Worm (Caenorhabditis elegans): Measurements from ENCODE around the gene hrpl-1.
A peak's percentile ranks its signal among the peaks of the same experiment; 100 is the strongest.

The hrpl-1 gene

DNA sequence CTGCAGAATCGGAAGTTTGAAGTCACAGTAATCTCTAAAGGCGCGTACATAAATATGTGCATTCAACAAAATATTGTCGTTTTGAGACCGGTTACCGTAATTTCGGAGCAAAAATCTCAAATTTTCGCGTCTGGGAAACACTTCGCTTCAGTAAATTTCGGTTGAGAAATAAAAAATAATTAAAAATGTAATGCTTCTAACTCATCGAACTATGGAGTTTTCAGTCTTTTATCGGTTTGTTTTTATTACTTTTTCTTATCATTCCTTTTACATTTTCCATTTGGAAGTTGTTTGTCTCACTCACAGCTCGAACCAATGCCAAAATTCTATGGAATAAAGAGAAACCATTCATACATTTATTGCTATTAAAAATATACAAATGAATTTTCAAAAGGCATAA lies 10.3 kb upstream of the hrpl-1 start (continued):
- 0 out of 2 replicates have a peak, but pooled peaks have one; percentile 3 for TF ChIP-seq dmd-9 (GFP tag; IDR thresholded peaks at IDR 0.05)
- TF ChIP-seq Y105C5A.15 (GFP tag; IDR thresholded peaks at IDR 0.05), result no peak
- no peak for TF ChIP-seq unc-62 (GFP tag; optimal IDR thresholded peaks at IDR 0.05 in 1 of 2)
- no peak for TF ChIP-seq unc-62 (tag; optimal IDR thresholded peaks at IDR 0.05)
- TF ChIP-seq ama-1 (optimal IDR thresholded peaks at IDR 0.05), result peak; percentile 12
- TF ChIP-seq T26A8.4 (GFP tag; IDR thresholded peaks at IDR 0.05), result peak; percentile 79
- no peak for TF ChIP-seq ces-1 (GFP tag; optimal IDR thresholded peaks at IDR 0.05)
- TF ChIP-seq ztf-11 (tag; optimal IDR thresholded peaks at IDR 0.05), result no peak
- no peak for TF ChIP-seq nhr-6 (tag; optimal IDR thresholded peaks at IDR 0.05)
- TF ChIP-seq fos-1 (tag; optimal IDR thresholded peaks at IDR 0.05), result no peak
- TF ChIP-seq F44E2.7 (GFP tag; IDR thresholded peaks at IDR 0.05), result no peak
- TF ChIP-seq dve-1 (tag; optimal IDR thresholded peaks at IDR 0.05; ENCODE audit: insufficient read depth), result peak; percentile 88
- TF ChIP-seq spr-3 (GFP tag; optimal IDR thresholded peaks at IDR 0.05), result no peak
- no peak for TF ChIP-seq lir-3 (tag; optimal IDR thresholded peaks at IDR 0.05)
- no peak for TF ChIP-seq zag-1 (tag; optimal IDR thresholded peaks at IDR 0.05)
- 0 out of 2 replicates have a peak, but pooled peaks have one; percentile 45 for TF ChIP-seq Y48G9A.11 (GFP tag; IDR thresholded peaks at IDR 0.05)
- no peak for TF ChIP-seq tra-1 (GFP tag; IDR thresholded peaks at IDR 0.05)
- peak; percentile 93 for TF ChIP-seq zfp-3 (GFP tag; conservative IDR thresholded peaks at IDR 0.05)
- TF ChIP-seq snpc-4 (tag; optimal IDR thresholded peaks at IDR 0.05), result no peak
- no peak for TF ChIP-seq ceh-28 (tag; optimal IDR thresholded peaks at IDR 0.05)
- no peak for TF ChIP-seq lin-15B (tag; optimal IDR thresholded peaks at IDR 0.05)
- TF ChIP-seq R02D3.7 (tag; optimal IDR thresholded peaks at IDR 0.05), result no peak
- TF ChIP-seq nhr-237 (tag; optimal IDR thresholded peaks at IDR 0.05), result no peak
- peak; percentile 8 for TF ChIP-seq nhr-76 (tag; optimal IDR thresholded peaks at IDR 0.05)
- TF ChIP-seq ctbp-1 (GFP tag; IDR thresholded peaks at IDR 0.05), result no peak
- TF ChIP-seq ceh-62 (tag; optimal IDR thresholded peaks at IDR 0.05), result no peak
- TF ChIP-seq lim-7 (GFP tag; IDR thresholded peaks at IDR 0.05), result no peak
- TF ChIP-seq T20F7.1 (GFP tag; optimal IDR thresholded peaks at IDR 0.05), result peak; percentile 69
- peak; percentile 42 for TF ChIP-seq mes-2 (tag; optimal IDR thresholded peaks at IDR 0.05; ENCODE audit: poor library complexity, severe bottlenecking)
- peak; percentile 85 for TF ChIP-seq php-3 (GFP tag; IDR thresholded peaks at IDR 0.05)
- TF ChIP-seq lin-13 (GFP tag; optimal IDR thresholded peaks at IDR 0.05), result no peak
- TF ChIP-seq ceh-20 (GFP tag; IDR thresholded peaks at IDR 0.05), result 0 out of 2 replicates have a peak, but pooled peaks have one; percentile 28
- peak; percentile 64 for TF ChIP-seq nhr-42 (GFP tag; IDR thresholded peaks at IDR 0.05)
- TF ChIP-seq nhr-10 (tag; optimal IDR thresholded peaks at IDR 0.05), result peak; percentile 32
- peak; percentile 49 for TF ChIP-seq nhr-28 (tag; optimal IDR thresholded peaks at IDR 0.05)
- TF ChIP-seq daf-19 (GFP tag; conservative IDR thresholded peaks at IDR 0.05), result no peak
- peak; percentile 80 for TF ChIP-seq nhr-77 (tag; optimal IDR thresholded peaks at IDR 0.05)
- TF ChIP-seq ceh-32 (tag; optimal IDR thresholded peaks at IDR 0.05; ENCODE audit: poor library complexity), result no peak
- no peak for TF ChIP-seq ZK337.2 (GFP tag; IDR thresholded peaks at IDR 0.05)
- TF ChIP-seq lin-1 (GFP tag; IDR thresholded peaks at IDR 0.05), result peak; percentile 38; the same call in 1 of the 2 replicates
- peak; percentile 7 for TF ChIP-seq spr-1 (tag; optimal IDR thresholded peaks at IDR 0.05)
- TF ChIP-seq hif-1 (tag; optimal IDR thresholded peaks at IDR 0.05), result no peak
- TF ChIP-seq nhr-48 (tag; optimal IDR thresholded peaks at IDR 0.05), result peak; percentile 35
- peak; percentile 90 for TF ChIP-seq mep-1 (tag; optimal IDR thresholded peaks at IDR 0.05)
- peak; percentile 27 to 63 for TF ChIP-seq daf-16 (GFP tag; optimal IDR thresholded peaks at IDR 0.05)
- peak; percentile 64 for TF ChIP-seq daf-16 (tag; optimal IDR thresholded peaks at IDR 0.05)
- peak; percentile 33; the same call in 1 of the 2 replicates for TF ChIP-seq dmd-6 (GFP tag; IDR thresholded peaks at IDR 0.05)
